Fruit fly (Drosophila melanogaster): ENCODE results near the gene cnc.

DNA sequence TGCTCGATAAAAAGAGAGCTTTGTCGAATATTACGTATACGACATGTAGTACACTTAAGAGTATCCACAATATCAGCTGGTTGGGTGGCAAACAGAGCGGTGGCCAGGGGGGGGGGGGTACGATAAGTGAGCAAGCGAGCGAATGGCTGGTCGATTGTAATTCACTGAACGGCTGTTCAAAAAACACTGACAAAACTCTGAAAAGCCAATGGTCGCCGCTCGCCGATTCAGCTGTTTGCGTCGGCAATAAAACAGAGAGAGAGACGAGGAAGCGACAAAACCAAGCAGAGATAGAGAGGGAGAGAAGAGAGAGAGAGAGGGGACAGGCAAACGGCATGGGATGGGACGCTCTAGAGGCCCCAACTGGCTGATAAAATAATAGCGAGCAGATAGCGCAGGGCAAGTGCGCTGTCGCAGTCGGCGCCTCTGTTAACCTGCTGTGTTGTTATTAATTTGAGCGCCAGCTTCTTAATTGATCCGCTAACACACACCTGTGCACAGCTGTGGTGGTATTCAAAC is at the start of gene cnc:
- no peak for TF ChIP-seq CG8478 (optimal IDR thresholded peaks at IDR 0.05)
- no peak for TF ChIP-seq CTCF (optimal IDR thresholded peaks at IDR 0.05)
